Worm (Caenorhabditis elegans) whole organism, midembryonic: ENCODE results near the gene srh-75.

Experiments used
- T22C8.4 ChIP-seq: fragments of 200-800 bp; sonication (Bioruptor generic); IDR thresholded peaks from 2 replicates; pipeline ENCODE4 v1.3.6; 2022; ENCODE audit warnings: missing genetic modification characterization, missing compliant biosample characterization
- cog-1 ChIP-seq: sonication (generic microtip); optimal IDR thresholded peaks from 2 replicates; lab custom pipeline; 2016; ENCODE audit warnings: missing genetic modification characterization, missing compliant biosample characterization
- flt-1 ChIP-seq: fragments of 200-800 bp; sonication (Bioruptor generic); IDR thresholded peaks from 2 replicates; pipeline ENCODE4 v1.3.6; 2022; ENCODE audit warnings: missing genetic modification characterization, missing compliant biosample characterization
- klf-2 ChIP-seq: fragments of 200-800 bp; sonication (Bioruptor generic); conservative IDR thresholded peaks from 2 replicates; pipeline ENCODE4 v1.3.6; 2022; ENCODE audit warnings: missing genetic modification reagents, missing genetic modification characterization, missing compliant biosample characterization
- med-1 ChIP-seq: sonication (generic microtip); optimal IDR thresholded peaks from 2 replicates; lab custom pipeline; 2017; ENCODE audit warnings: missing genetic modification characterization, mild to moderate bottlenecking, missing compliant biosample characterization, antibody characterized with exemption, missing genetic modification reagents; ENCODE audit not compliant: insufficient read depth
- ref-1 ChIP-seq: fragments of 200-800 bp; sonication (Bioruptor generic); conservative IDR thresholded peaks from 2 replicates; pipeline ENCODE4 v1.3.6; 2022; ENCODE audit warnings: missing genetic modification reagents, missing genetic modification characterization, missing compliant biosample characterization
- tab-1 ChIP-seq: fragments of 200-800 bp; sonication (Bioruptor generic); IDR thresholded peaks from 2 replicates; pipeline ENCODE4 v1.3.6; 2022; ENCODE audit warnings: missing genetic modification characterization, missing compliant biosample characterization
- ztf-23 ChIP-seq: fragments of 200-800 bp; sonication (Bioruptor generic); IDR thresholded peaks from 2 replicates; pipeline ENCODE4 v1.3.6; 2022; ENCODE audit warnings: missing genetic modification reagents, missing genetic modification characterization, missing compliant biosample characterization
- ztf-29 ChIP-seq: fragments of 200-800 bp; sonication (Bioruptor generic); IDR thresholded peaks from 2 replicates; pipeline ENCODE4 v1.3.6; 2022; ENCODE audit warnings: missing genetic modification reagents, missing genetic modification characterization, missing compliant biosample characterization

Gene srh-75

ce11 chrV:11056484-11056883, 459 bp downstream of the srh-75 start:
- no peak for TF ChIP-seq tab-1 (GFP tag; lab: Robert Waterston, UW)
- no peak for TF ChIP-seq flt-1 (GFP tag; lab: Robert Waterston, UW)
- TF ChIP-seq klf-2 (GFP tag; lab: Robert Waterston, UW) = no peak
- TF ChIP-seq ref-1 = no peak
- no peak for TF ChIP-seq cog-1 (tag; lab: Kevin White, UChicago)
- TF ChIP-seq med-1 (GFP tag; lab: Kevin White, UChicago) = no peak
- TF ChIP-seq ztf-23 (GFP tag; lab: Robert Waterston, UW) = no peak
- TF ChIP-seq T22C8.4 (GFP tag; lab: Robert Waterston, UW) = no peak
- TF ChIP-seq ztf-29 (GFP tag; lab: Robert Waterston, UW) = no peak

- TF ChIP-seq cog-1 (tag; lab: Kevin White, UChicago) = no peak
- no peak for TF ChIP-seq ztf-23 (GFP tag; lab: Robert Waterston, UW)
These were observed 3.1 kb downstream of the srh-75 start, which contains the start of gene T04C12.7 for ce11 chrV:11053827-11054226. TSS of gene T04C12.7 (plus strand) at chrV:11054127.

DNA sequence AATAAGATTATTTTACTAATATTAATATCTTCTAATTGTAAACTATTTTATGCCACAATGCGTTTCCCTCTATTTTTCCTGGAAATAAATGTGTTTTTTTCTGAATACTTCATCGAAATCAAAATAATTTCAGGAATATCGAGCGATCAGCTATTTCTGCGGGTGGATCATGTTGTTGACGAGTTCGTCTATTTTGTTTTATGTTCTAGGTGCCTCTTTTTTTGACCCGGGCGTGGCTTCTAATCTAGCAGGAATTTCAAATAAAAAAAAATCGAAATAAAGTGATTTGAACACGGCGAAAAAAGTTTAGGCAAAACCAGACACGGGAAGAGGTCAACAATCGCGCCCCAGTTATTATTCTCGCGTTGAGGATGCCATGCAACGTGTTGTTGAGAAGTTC, 5.0 kb downstream of the srh-75 start, which contains the start of gene T04C12.33:
TSS of gene T04C12.33 (plus strand) at position 301 of the 400 bp plus-strand sequence.
- TF ChIP-seq klf-2 (GFP tag; lab: Robert Waterston, UW) = no peak
- no peak for TF ChIP-seq ztf-23 (GFP tag; lab: Robert Waterston, UW)
- no peak for TF ChIP-seq T22C8.4 (GFP tag; lab: Robert Waterston, UW)
- TF ChIP-seq flt-1 (GFP tag; lab: Robert Waterston, UW) = no peak

DNA sequence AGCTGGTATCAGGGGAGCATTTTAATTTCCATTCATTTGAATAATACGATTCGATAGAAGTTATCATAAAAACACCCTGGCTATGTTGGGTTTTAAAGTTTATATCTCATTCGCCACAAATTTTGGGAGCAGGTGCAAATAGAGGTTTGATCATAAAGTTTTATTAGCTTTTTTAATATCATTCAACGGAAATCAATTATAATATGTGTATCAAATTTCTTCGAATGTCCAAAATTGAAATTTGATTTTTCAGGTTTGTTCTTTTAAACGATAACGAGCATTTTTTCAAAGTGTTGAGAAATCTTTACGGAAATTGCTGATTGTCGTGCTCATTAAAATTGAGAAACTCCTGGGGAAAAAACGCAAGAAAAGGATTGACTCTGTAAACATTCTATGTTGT, 8.3 kb downstream of the srh-75 start, which contains the start of gene srh-74:
TSS of gene srh-74 (minus strand) at position 101 of the 400 bp plus-strand sequence.
- TF ChIP-seq ztf-29 (GFP tag; lab: Robert Waterston, UW) (no peak), klf-2 (GFP tag; lab: Robert Waterston, UW) (no peak), med-1 (GFP tag; lab: Kevin White, UChicago) (no peak), flt-1 (GFP tag; lab: Robert Waterston, UW) (no peak), tab-1 (GFP tag; lab: Robert Waterston, UW) (no peak), cog-1 (tag; lab: Kevin White, UChicago) (no peak), ztf-23 (GFP tag; lab: Robert Waterston, UW) (no peak), T22C8.4 (GFP tag; lab: Robert Waterston, UW) (no peak)

- TF ChIP-seq flt-1 (GFP tag; lab: Robert Waterston, UW) (no peak), ztf-29 (GFP tag; lab: Robert Waterston, UW) (no peak), ztf-23 (GFP tag; lab: Robert Waterston, UW) (no peak), ref-1 (no peak), klf-2 (GFP tag; lab: Robert Waterston, UW) (no peak), med-1 (GFP tag; lab: Kevin White, UChicago) (no peak), tab-1 (GFP tag; lab: Robert Waterston, UW) (no peak), cog-1 (tag; lab: Kevin White, UChicago) (no peak), T22C8.4 (GFP tag; lab: Robert Waterston, UW) (no peak)
These were observed 10.2 kb downstream of the srh-75 start, which contains the start of gene dhs-18 for ce11 chrV:11046730-11047129. TSS of gene dhs-18 (minus strand) at chrV:11046833.

- TF ChIP-seq tab-1 (GFP tag; lab: Robert Waterston, UW) (no peak), flt-1 (GFP tag; lab: Robert Waterston, UW) (no peak), ref-1 (no peak), med-1 (GFP tag; lab: Kevin White, UChicago) (no peak), ztf-23 (GFP tag; lab: Robert Waterston, UW) (no peak), cog-1 (tag; lab: Kevin White, UChicago) (no peak), ztf-29 (GFP tag; lab: Robert Waterston, UW) (no peak), T22C8.4 (GFP tag; lab: Robert Waterston, UW) (no peak), klf-2 (GFP tag; lab: Robert Waterston, UW) (no peak)
These were observed 13.2 kb downstream of the srh-75 start, which contains the start of gene C45B11.6 for ce11 chrV:11043767-11044166. TSS of gene C45B11.6 (plus strand) at chrV:11044067.

DNA sequence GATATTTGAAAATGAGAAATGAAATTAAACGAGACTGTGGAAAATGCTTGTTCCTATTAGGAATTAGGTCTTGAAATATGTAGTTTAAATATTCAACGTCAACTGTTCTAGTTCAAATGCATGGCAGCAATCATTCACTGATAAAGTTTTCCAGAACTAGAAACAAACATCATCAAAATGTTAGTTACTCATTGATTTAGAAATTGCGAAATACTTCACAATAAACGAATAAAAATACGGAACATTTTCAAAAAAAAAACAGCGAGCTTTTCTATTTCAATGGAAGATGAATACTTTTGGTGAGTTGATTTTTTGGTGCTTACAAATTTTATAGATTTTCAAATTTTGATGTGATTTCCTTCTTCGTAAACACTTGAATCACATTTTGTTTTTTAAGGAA, 14.4 kb downstream of the srh-75 start, which contains the start of gene C45B11.2:
TSS of gene C45B11.2 (plus strand) at position 173 of the 400 bp plus-strand sequence.
- no peak for TF ChIP-seq ref-1

- no peak for TF ChIP-seq med-1 (GFP tag; lab: Kevin White, UChicago)
- TF ChIP-seq ztf-29 (GFP tag; lab: Robert Waterston, UW) = no peak
- TF ChIP-seq cog-1 (tag; lab: Kevin White, UChicago) = no peak
- TF ChIP-seq flt-1 (GFP tag; lab: Robert Waterston, UW) = no peak
- TF ChIP-seq klf-2 (GFP tag; lab: Robert Waterston, UW) = no peak
- no peak for TF ChIP-seq ztf-23 (GFP tag; lab: Robert Waterston, UW)
- TF ChIP-seq ref-1 = no peak
- no peak for TF ChIP-seq T22C8.4 (GFP tag; lab: Robert Waterston, UW)
- no peak for TF ChIP-seq tab-1 (GFP tag; lab: Robert Waterston, UW)
These were observed 15.4 kb downstream of the srh-75 start, which contains the start of gene C45B11.5 for ce11 chrV:11041499-11041898. TSS of gene C45B11.5 (plus strand) at chrV:11041799.

ce11 chrV:11040473-11040872, 16.5 kb downstream of the srh-75 start, which contains the start of gene C45B11.8:
TSS of gene C45B11.8 (plus strand) at chrV:11040773.
- TF ChIP-seq klf-2 (GFP tag; lab: Robert Waterston, UW) (no peak), ztf-29 (GFP tag; lab: Robert Waterston, UW) (no peak), tab-1 (GFP tag; lab: Robert Waterston, UW) (no peak), med-1 (GFP tag; lab: Kevin White, UChicago) (no peak), ref-1 (no peak), ztf-23 (GFP tag; lab: Robert Waterston, UW) (no peak), cog-1 (tag; lab: Kevin White, UChicago) (no peak), T22C8.4 (GFP tag; lab: Robert Waterston, UW) (no peak), flt-1 (GFP tag; lab: Robert Waterston, UW) (no peak)
